Fruit fly (Drosophila melanogaster): Measurements from ENCODE around the gene ogre.

- TF ChIP-seq Mnt (GFP tag; optimal IDR thresholded peaks at IDR 0.05) (peak; percentile 83), CG7101 (tag; optimal IDR thresholded peaks at IDR 0.05) (peak; percentile 96)
Observed at dm6 chrX:7013320-7014214, 22.4 kb upstream of the ogre start, which contains the start of the genes CG3032 and CG4593.

All from whole organism, adult.